Worm (Caenorhabditis elegans): ENCODE results near the gene M01H9.4.

Gene M01H9.4

DNA sequence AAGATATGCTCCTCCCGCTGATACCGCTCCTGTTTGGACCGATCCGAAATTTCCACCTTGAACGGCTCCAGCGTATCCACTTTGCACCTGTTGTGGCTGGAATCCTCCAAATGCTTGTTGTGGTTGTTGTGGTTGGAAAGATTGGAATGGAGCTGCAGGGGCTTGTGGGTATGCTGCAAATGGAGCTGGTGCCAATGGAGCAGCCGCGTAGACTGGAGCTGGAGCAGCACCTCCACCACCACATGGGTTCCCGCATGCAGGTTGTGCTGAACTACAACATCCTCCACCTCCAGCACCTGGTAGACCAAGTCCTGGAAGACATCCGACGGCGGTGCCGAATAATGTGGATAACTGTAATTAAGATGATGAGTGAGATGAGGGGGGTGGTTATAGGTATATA is 40.8 kb upstream of the M01H9.4 start:
- TF ChIP-seq nhr-77 (tag; optimal IDR thresholded peaks at IDR 0.05) (no peak), ceh-16 (tag; optimal IDR thresholded peaks at IDR 0.05) (no peak), alr-1 (tag; optimal IDR thresholded peaks at IDR 0.05) (no peak), nhr-11 (tag; optimal IDR thresholded peaks at IDR 0.05) (no peak), lin-11 (tag; optimal IDR thresholded peaks at IDR 0.05) (no peak), sem-4 (tag; optimal IDR thresholded peaks at IDR 0.05) (no peak), R02D3.7 (tag; optimal IDR thresholded peaks at IDR 0.05) (no peak), zag-1 (tag; optimal IDR thresholded peaks at IDR 0.05) (no peak), lsy-2 (tag; optimal IDR thresholded peaks at IDR 0.05) (no peak), ztf-4 (tag; optimal IDR thresholded peaks at IDR 0.05) (no peak), nhr-21 (tag; optimal IDR thresholded peaks at IDR 0.05) (no peak), aly-2 (tag; optimal IDR thresholded peaks at IDR 0.05) (no peak)

DNA sequence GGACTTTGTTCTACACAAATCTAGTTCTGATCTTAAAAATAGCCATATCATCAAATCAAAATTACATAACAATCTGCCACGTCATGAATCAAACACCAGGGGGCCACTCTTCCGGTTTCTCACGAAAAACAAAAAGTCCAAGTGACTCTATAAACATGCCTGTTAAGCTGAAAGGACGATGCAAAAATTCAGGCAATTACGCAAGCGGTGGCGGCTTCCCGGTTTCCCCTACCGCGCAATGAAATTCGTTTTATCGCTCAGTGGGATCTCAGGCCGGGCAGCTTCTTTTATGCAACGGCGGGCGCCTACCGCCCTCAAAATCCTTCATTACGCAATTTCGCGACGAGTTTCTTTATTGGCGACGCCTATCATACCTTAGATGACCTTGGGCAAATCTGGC is 37.0 kb upstream of the M01H9.4 start:
- no peak for TF ChIP-seq ceh-16 (tag; optimal IDR thresholded peaks at IDR 0.05)
- TF ChIP-seq nhr-25 (tag; optimal IDR thresholded peaks at IDR 0.05): peak; percentile 42
- peak; percentile 7 for TF ChIP-seq Y55F3AM.14 (GFP tag; optimal IDR thresholded peaks at IDR 0.05)

DNA sequence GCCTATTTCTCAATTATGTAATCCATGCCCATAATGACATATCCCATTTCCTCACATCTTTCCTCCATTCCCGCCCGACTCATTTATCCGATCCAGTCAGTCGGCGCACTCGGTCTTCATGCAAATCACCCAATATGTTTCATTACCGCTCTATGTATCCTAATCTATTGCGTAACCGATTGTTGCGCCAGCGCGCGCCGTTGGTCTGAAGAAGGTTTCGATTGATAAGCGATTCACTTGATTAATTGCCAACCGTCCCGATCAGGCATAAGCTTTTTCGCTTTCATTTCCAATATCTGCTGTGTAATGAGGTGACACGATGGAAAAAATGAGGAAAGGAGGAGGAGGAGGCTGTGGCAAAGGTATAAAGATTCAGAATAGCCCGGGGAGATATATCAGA is 35.4 kb upstream of the M01H9.4 start:
- TF ChIP-seq ztf-1 (GFP tag; conservative IDR thresholded peaks at IDR 0.05): no peak
- TF ChIP-seq blmp-1 (tag; optimal IDR thresholded peaks at IDR 0.05; ENCODE audit: insufficient read depth): peak; percentile 75

DNA sequence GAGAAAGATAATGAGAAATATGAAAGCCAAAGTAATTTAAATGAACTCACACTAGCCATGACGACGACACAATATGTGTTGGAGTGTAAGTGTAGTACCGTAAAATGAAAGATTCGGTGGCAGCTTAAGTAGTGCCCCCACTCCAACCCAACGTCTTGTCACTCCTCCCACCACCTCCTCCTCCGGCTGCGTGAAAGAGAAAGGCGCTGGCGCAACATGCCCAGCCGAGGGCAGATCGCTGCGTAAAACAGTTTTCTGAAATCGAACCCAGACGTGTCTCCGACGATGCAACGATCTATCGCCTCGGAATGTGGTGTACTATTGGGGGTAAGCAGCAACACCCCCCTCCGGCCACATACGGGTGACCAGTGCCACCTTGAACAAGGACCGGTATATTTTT is 34.4 kb upstream of the M01H9.4 start, which contains the start of gene ZK180.5:
ZK180.5 (minus strand) TSS at position 101 of the 400 bp plus-strand sequence.
- TF ChIP-seq nhr-21 (tag; optimal IDR thresholded peaks at IDR 0.05): no peak
- no peak for TF ChIP-seq nhr-23 (tag; optimal IDR thresholded peaks at IDR 0.05)
- no peak for TF ChIP-seq lin-13 (GFP tag; optimal IDR thresholded peaks at IDR 0.05)
- no peak for TF ChIP-seq ZK546.5 (tag; optimal IDR thresholded peaks at IDR 0.05)
- TF ChIP-seq nhr-25 (tag; optimal IDR thresholded peaks at IDR 0.05): peak; percentile 17
- TF ChIP-seq unc-62 (GFP tag; optimal IDR thresholded peaks at IDR 0.05): no peak

DNA sequence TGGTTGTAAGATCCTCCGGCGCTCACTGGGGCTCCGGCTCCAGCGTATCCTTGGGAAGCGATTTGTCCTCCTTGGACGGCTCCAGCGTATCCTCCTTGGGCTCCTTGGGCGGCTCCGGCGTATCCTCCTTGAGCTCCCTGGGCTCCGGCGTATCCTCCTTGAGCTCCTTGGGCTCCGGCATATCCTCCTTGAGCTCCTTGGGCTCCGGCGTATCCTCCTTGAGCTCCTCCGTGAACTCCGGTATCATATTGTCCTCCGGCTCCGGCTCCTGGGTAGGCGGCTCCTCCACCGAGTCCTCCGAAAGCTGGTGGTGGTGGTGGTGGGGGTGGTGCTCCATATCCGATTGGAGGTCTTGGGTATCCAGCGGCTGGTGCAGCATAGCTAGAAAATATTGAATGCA is 33.8 kb upstream of the M01H9.4 start:
- TF ChIP-seq ztf-4 (tag; optimal IDR thresholded peaks at IDR 0.05): no peak
- TF ChIP-seq Y55F3AM.14 (GFP tag; optimal IDR thresholded peaks at IDR 0.05): peak; percentile 8
- TF ChIP-seq R02D3.7 (tag; optimal IDR thresholded peaks at IDR 0.05): no peak
- TF ChIP-seq nhr-11 (tag; optimal IDR thresholded peaks at IDR 0.05): no peak

DNA sequence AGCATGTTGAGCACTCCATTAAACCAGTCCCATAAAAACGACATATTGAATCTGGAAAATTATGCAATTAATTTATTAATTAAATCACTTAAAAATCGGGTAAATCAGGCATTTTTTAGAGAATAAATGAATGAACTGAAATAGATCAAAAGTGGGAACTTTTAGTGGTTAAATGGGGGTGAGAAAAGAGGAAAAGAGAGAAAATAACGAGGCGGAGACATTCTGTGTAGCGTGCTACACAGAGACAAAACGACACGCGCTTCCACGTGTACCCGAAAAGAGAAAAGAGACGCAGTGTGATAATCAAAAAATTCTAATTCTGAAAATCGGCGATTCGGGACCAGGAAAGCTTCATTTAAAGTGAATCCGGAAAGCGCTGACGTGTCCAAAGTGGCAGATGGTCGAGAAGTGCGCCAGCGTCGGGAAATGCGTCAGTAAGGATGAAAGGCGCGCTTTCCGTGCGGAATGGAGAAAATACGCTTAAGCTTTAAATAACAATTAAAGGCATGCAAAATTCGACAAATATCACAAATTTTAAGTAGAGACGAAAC is 30.6 kb upstream of the M01H9.4 start, which contains the start of gene sar-1:
sar-1 (minus strand) TSS at position 51 of the 551 bp plus-strand sequence.
- TF ChIP-seq mab-5 (tag; optimal IDR thresholded peaks at IDR 0.05): peak; percentile 63
- peak; percentile 72 for TF ChIP-seq lin-11 (tag; optimal IDR thresholded peaks at IDR 0.05)
- TF ChIP-seq crh-2 (tag; optimal IDR thresholded peaks at IDR 0.05): peak; percentile 94
- TF ChIP-seq zag-1 (tag; optimal IDR thresholded peaks at IDR 0.05): peak; percentile 26
- TF ChIP-seq sma-9 (GFP tag; optimal IDR thresholded peaks at IDR 0.05): peak; percentile 82
- no peak for TF ChIP-seq sma-9 (tag; optimal IDR thresholded peaks at IDR 0.05)
- peak; percentile 82 for TF ChIP-seq nhr-21 (tag; optimal IDR thresholded peaks at IDR 0.05)
- no peak for TF ChIP-seq ztf-1 (GFP tag; conservative IDR thresholded peaks at IDR 0.05)
- TF ChIP-seq nhr-23 (tag; optimal IDR thresholded peaks at IDR 0.05): no peak
- TF ChIP-seq sem-4 (tag; optimal IDR thresholded peaks at IDR 0.05): peak; percentile 6
- peak; percentile 82 for TF ChIP-seq gmeb-1 (tag; optimal IDR thresholded peaks at IDR 0.05)
- no peak for TF ChIP-seq skn-1 (tag; optimal IDR thresholded peaks at IDR 0.05)
- peak; percentile 88 to 93 for TF ChIP-seq lsy-2 (tag; optimal IDR thresholded peaks at IDR 0.05)
- TF ChIP-seq ceh-82 (tag; optimal IDR thresholded peaks at IDR 0.05): no peak
- peak; percentile 32 for TF ChIP-seq R02D3.7 (tag; optimal IDR thresholded peaks at IDR 0.05)
- TF ChIP-seq lin-39 (tag; optimal IDR thresholded peaks at IDR 0.05): no peak
- TF ChIP-seq aly-2 (tag; optimal IDR thresholded peaks at IDR 0.05): no peak
- no peak for TF ChIP-seq ZK546.5 (tag; optimal IDR thresholded peaks at IDR 0.05)
- no peak for TF ChIP-seq snpc-4 (tag; optimal IDR thresholded peaks at IDR 0.05)
- TF ChIP-seq alr-1 (tag; optimal IDR thresholded peaks at IDR 0.05): no peak
- peak in 1 of 2 experiments; percentile 60 for TF ChIP-seq mdl-1 (tag; optimal IDR thresholded peaks at IDR 0.05)
- peak; percentile 55 for TF ChIP-seq egl-27 (tag; optimal IDR thresholded peaks at IDR 0.05)
- TF ChIP-seq dmd-4 (tag; optimal IDR thresholded peaks at IDR 0.05): no peak
- no peak for TF ChIP-seq unc-62 (GFP tag; optimal IDR thresholded peaks at IDR 0.05)
- TF ChIP-seq nhr-25 (tag; optimal IDR thresholded peaks at IDR 0.05): peak; percentile 73
- peak; percentile 65 for TF ChIP-seq nhr-129 (tag; optimal IDR thresholded peaks at IDR 0.05)
- no peak for TF ChIP-seq blmp-1 (tag; optimal IDR thresholded peaks at IDR 0.05; ENCODE audit: insufficient read depth)
- no peak for TF ChIP-seq Y55F3AM.14 (GFP tag; optimal IDR thresholded peaks at IDR 0.05)
- no peak for TF ChIP-seq nhr-12 (tag; optimal IDR thresholded peaks at IDR 0.05)
- TF ChIP-seq unc-55 (GFP tag; optimal IDR thresholded peaks at IDR 0.05): peak; percentile 84
- TF ChIP-seq nhr-237 (tag; optimal IDR thresholded peaks at IDR 0.05): no peak
- TF ChIP-seq nhr-6 (tag; optimal IDR thresholded peaks at IDR 0.05): peak; percentile 31
- TF ChIP-seq nhr-11 (tag; optimal IDR thresholded peaks at IDR 0.05): no peak
- no peak for TF ChIP-seq lin-13 (GFP tag; optimal IDR thresholded peaks at IDR 0.05)
- peak; percentile 25 for TF ChIP-seq ztf-4 (tag; optimal IDR thresholded peaks at IDR 0.05)
- TF ChIP-seq ceh-16 (tag; optimal IDR thresholded peaks at IDR 0.05): no peak
- TF ChIP-seq nhr-10 (tag; optimal IDR thresholded peaks at IDR 0.05): peak; percentile 49
- no peak for TF ChIP-seq ama-1 (optimal IDR thresholded peaks at IDR 0.05)
- peak; percentile 80 for TF ChIP-seq F13H6.1 (tag; optimal IDR thresholded peaks at IDR 0.05)

Data from whole organism, L2 larva.